Fruit fly (Drosophila melanogaster): Measurements from ENCODE around the gene CG32407.
A peak's percentile ranks its signal among the peaks of the same experiment; 100 is the strongest.

CG32407 gene

DNA sequence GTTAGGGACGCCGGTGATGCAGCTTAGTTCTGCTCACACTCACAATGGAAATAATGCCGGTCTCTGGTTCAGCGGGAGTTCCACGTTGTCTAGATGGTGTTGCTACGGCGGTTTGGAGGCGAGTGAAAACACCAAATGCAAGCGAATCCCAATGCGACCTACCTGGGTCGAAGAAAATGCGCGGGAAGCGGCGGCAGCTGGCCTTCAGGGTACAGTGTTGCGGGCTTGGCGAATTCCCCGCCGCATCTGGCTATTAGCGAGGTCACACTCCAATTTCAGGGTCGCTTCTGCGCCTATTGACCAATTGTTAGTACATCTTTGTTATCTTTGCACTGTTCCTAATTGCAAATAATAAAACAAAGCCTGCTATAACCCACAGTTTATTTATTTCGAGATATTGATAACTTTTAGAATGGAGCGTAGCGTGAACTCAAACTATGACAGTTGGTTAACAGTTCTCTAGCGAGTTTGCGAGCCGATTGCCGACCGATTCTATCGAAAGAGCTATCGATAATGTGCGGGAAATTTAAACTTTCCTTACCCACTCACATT is 10.6 kb downstream of the CG32407 start, which contains the start of gene Rcc1 (continued):
- TF ChIP-seq bbx (GFP tag; IDR thresholded peaks at IDR 0.05; ENCODE audit: partially characterized antibody), result peak; percentile 49; the same call in 1 of the 2 replicates
- TF ChIP-seq Ets65A (GFP tag), result peak; percentile 65
- TF ChIP-seq CG15696 (tag; optimal IDR thresholded peaks at IDR 0.05), result peak; percentile 23
- TF ChIP-seq CG8944 (GFP tag; optimal IDR thresholded peaks at IDR 0.05), result peak; percentile 29
- no peak for TF ChIP-seq gsb (GFP tag; IDR thresholded peaks at IDR 0.05)
- TF ChIP-seq dm (GFP tag; optimal IDR thresholded peaks at IDR 0.05), result peak; percentile 56
- TF ChIP-seq CG9609 (GFP tag; optimal IDR thresholded peaks at IDR 0.05), result peak; percentile 8
- no peak for TF ChIP-seq ash1 (GFP tag; optimal IDR thresholded peaks at IDR 0.05)
- no peak for TF ChIP-seq CG6854 (GFP tag; optimal IDR thresholded peaks at IDR 0.05)
- peak; percentile 100 for TF ChIP-seq ftz-f1 (GFP tag; optimal IDR thresholded peaks at IDR 0.05)
- peak; percentile 43; the same call in 1 of the 2 replicates for TF ChIP-seq CG9932 (GFP tag; IDR thresholded peaks at IDR 0.05)
- no peak for TF ChIP-seq CG3407 (GFP tag; optimal IDR thresholded peaks at IDR 0.05)
- no peak for TF ChIP-seq Blimp-1 (GFP tag; optimal IDR thresholded peaks at IDR 0.05)
- peak; percentile 68 for TF ChIP-seq knrl (GFP tag; IDR thresholded peaks at IDR 0.05; ENCODE audit: partially characterized antibody)
- TF ChIP-seq repo (GFP tag; optimal IDR thresholded peaks at IDR 0.05), result peak; percentile 9
- no peak for TF ChIP-seq dysf (GFP tag; IDR thresholded peaks at IDR 0.05)
- TF ChIP-seq YL-1 (GFP tag; optimal IDR thresholded peaks at IDR 0.05), result peak; percentile 28
- no peak for TF ChIP-seq Six4 (GFP tag; optimal IDR thresholded peaks at IDR 0.05)
- no peak for TF ChIP-seq bcd (GFP tag; optimal IDR thresholded peaks at IDR 0.05)
- no peak for TF ChIP-seq sob (GFP tag; IDR thresholded peaks at IDR 0.05)
- 0 out of 4 replicates have a peak, but pooled peaks have one; percentile 69 for TF ChIP-seq chinmo (GFP tag; IDR thresholded peaks at IDR 0.05; ENCODE audit: partially characterized antibody)
- TF ChIP-seq Hr78 (GFP tag; optimal IDR thresholded peaks at IDR 0.05), result peak in 1 of 2 experiments; percentile 45
- TF ChIP-seq MBD-R2 (GFP tag; IDR thresholded peaks at IDR 0.05), result peak; percentile 72
- TF ChIP-seq Bdp1 (GFP tag; optimal IDR thresholded peaks at IDR 0.05), result peak; percentile 10
- no peak for TF ChIP-seq CG6175 (GFP tag; IDR thresholded peaks at IDR 0.05)
- TF ChIP-seq crol (GFP tag; IDR thresholded peaks at IDR 0.05), result peak; percentile 49; the same call in 1 of the 2 replicates
- no peak for TF ChIP-seq yki (optimal IDR thresholded peaks at IDR 0.05)
- no peak for TF ChIP-seq Dek (tag; optimal IDR thresholded peaks at IDR 0.05)
- no peak for TF ChIP-seq sisA (GFP tag; IDR thresholded peaks at IDR 0.05)
- TF ChIP-seq Chrac-16 (GFP tag; optimal IDR thresholded peaks at IDR 0.05), result no peak
- TF ChIP-seq tll (GFP tag; optimal IDR thresholded peaks at IDR 0.05), result peak in 1 of 2 experiments; percentile 77
- TF ChIP-seq chn (GFP tag; optimal IDR thresholded peaks at IDR 0.05), result peak; percentile 3
- no peak for TF ChIP-seq Sox100B (GFP tag; optimal IDR thresholded peaks at IDR 0.05)
- peak; percentile 13 for TF ChIP-seq pnt (GFP tag; optimal IDR thresholded peaks at IDR 0.05)
- TF ChIP-seq CG7786 (GFP tag; optimal IDR thresholded peaks at IDR 0.05), result no peak
- TF ChIP-seq Hmx (GFP tag; optimal IDR thresholded peaks at IDR 0.05), result no peak
- TF ChIP-seq vfl (GFP tag; optimal IDR thresholded peaks at IDR 0.05), result peak; percentile 29
- peak; percentile 58 for TF ChIP-seq shn (GFP tag; optimal IDR thresholded peaks at IDR 0.05)
- TF ChIP-seq Opbp (GFP tag; IDR thresholded peaks at IDR 0.05; ENCODE audit: partially characterized antibody), result peak; percentile 56; the same call in 2 of the 3 replicates
- TF ChIP-seq lmd (GFP tag; IDR thresholded peaks at IDR 0.05), result no peak
- TF ChIP-seq sc (optimal IDR thresholded peaks at IDR 0.05), result no peak
- no peak for TF ChIP-seq sc (GFP tag; optimal IDR thresholded peaks at IDR 0.05)
- TF ChIP-seq tna (GFP tag; IDR thresholded peaks at IDR 0.05; ENCODE audit: partially characterized antibody), result no peak; the same call in 1 of the 2 replicates
- TF ChIP-seq CG34376 (GFP tag; optimal IDR thresholded peaks at IDR 0.05), result no peak
- TF ChIP-seq Taf1 (GFP tag; IDR thresholded peaks at IDR 0.05), result no peak
- TF ChIP-seq schlank (tag; optimal IDR thresholded peaks at IDR 0.05), result no peak
- TF ChIP-seq bab2 (GFP tag; optimal IDR thresholded peaks at IDR 0.05), result no peak
- TF ChIP-seq CG17612 (GFP tag; IDR thresholded peaks at IDR 0.05), result no peak
- no peak for TF ChIP-seq NFAT (GFP tag; IDR thresholded peaks at IDR 0.05)
- no peak for TF ChIP-seq CkIIα-i1 (GFP tag; IDR thresholded peaks at IDR 0.05)
- TF ChIP-seq CG9727 (GFP tag; optimal IDR thresholded peaks at IDR 0.05), result peak; percentile 12

All from whole organism, embryonic.